Worm (Caenorhabditis elegans) whole organism, L2 larva: ENCODE results near the gene F34D10.9.

Source experiments
- C34F6.9 ChIP-seq: fragments of 150-350 bp; optimal IDR thresholded peaks from 2 replicates; lab custom pipeline; 2014; ENCODE audit warnings: missing biosample characterization, missing genetic modification characterization
- F13H6.1 ChIP-seq: sonication (generic microtip); optimal IDR thresholded peaks from 2 replicates; lab custom pipeline; 2016; ENCODE audit warnings: missing genetic modification characterization, missing compliant biosample characterization
- R02D3.7 ChIP-seq: fragments of 150-350 bp; optimal IDR thresholded peaks from 2 replicates; lab custom pipeline; 2014; ENCODE audit warnings: missing biosample characterization, missing genetic modification characterization
- Y55F3AM.14 ChIP-seq: fragments of 200-800 bp; sonication (Bioruptor generic); optimal IDR thresholded peaks from 2 replicates; lab custom pipeline; 2018; ENCODE audit warnings: mild to moderate bottlenecking, missing genetic modification characterization, missing compliant biosample characterization
- ZK546.5 ChIP-seq: sonication (generic microtip); optimal IDR thresholded peaks from 2 replicates; lab custom pipeline; 2017; ENCODE audit warnings: missing biosample characterization, missing genetic modification characterization
- alr-1 ChIP-seq: fragments of 150-350 bp; optimal IDR thresholded peaks from 2 replicates; lab custom pipeline; 2014; ENCODE audit warnings: missing biosample characterization, missing genetic modification characterization
- aly-2 ChIP-seq: fragments of 150-350 bp; optimal IDR thresholded peaks from 2 replicates; lab custom pipeline; 2014; ENCODE audit warnings: missing biosample characterization, missing genetic modification characterization
- blmp-1 ChIP-seq: sonication (generic microtip); optimal IDR thresholded peaks from 2 replicates; lab custom pipeline; 2017; ENCODE audit warnings: missing genetic modification characterization, mild to moderate bottlenecking, missing compliant biosample characterization, antibody characterized with exemption, moderate library complexity; ENCODE audit not compliant: insufficient read depth
- ceh-16 ChIP-seq: fragments of 150-350 bp; optimal IDR thresholded peaks from 2 replicates; lab custom pipeline; 2014; ENCODE audit warnings: missing biosample characterization, missing genetic modification characterization
- ceh-82 ChIP-seq: fragments of 150-350 bp; optimal IDR thresholded peaks from 2 replicates; lab custom pipeline; 2014; ENCODE audit warnings: missing biosample characterization, missing genetic modification characterization
- crh-2 ChIP-seq: sonication (generic microtip); optimal IDR thresholded peaks from 2 replicates; lab custom pipeline; 2017; ENCODE audit warnings: missing biosample characterization, missing genetic modification characterization
- dmd-4 ChIP-seq: sonication (generic microtip); optimal IDR thresholded peaks from 2 replicates; lab custom pipeline; 2017; ENCODE audit warnings: missing biosample characterization, missing genetic modification characterization
- egl-27 ChIP-seq: sonication (generic microtip); optimal IDR thresholded peaks from 3 replicates; lab custom pipeline; 2017; ENCODE audit warnings: missing biosample characterization, missing genetic modification reagents, missing genetic modification characterization
- fos-1 ChIP-seq: fragments of 150-350 bp; optimal IDR thresholded peaks from 2 replicates; lab custom pipeline; 2014; ENCODE audit warnings: missing biosample characterization, missing genetic modification characterization
- gmeb-1 ChIP-seq: fragments of 150-350 bp; optimal IDR thresholded peaks from 2 replicates; lab custom pipeline; 2014; ENCODE audit warnings: missing biosample characterization, missing genetic modification characterization
- lin-11 ChIP-seq: fragments of 150-350 bp; sonication (generic microtip); optimal IDR thresholded peaks from 2 replicates; lab custom pipeline; 2014; ENCODE audit warnings: missing biosample characterization, missing genetic modification characterization, inconsistent platforms, mixed read lengths
- lin-13 ChIP-seq: fragments of 150-350 bp; optimal IDR thresholded peaks from 2 replicates; lab custom pipeline; 2014; ENCODE audit warnings: missing biosample characterization, missing genetic modification reagents, missing genetic modification characterization
- lin-39 ChIP-seq: fragments of 150-350 bp; optimal IDR thresholded peaks from 2 replicates; lab custom pipeline; 2014; ENCODE audit warnings: missing biosample characterization, missing genetic modification reagents, missing genetic modification characterization
- lsy-2 ChIP-seq, 2 experiments: fragments of 150-350 bp in 1 of 2; sonication (generic microtip) in 1 of 2; optimal IDR thresholded peaks; 2 replicates each; lab custom pipeline; 2014 to 2017; ENCODE audit warnings: missing biosample characterization in 2 of 2, missing genetic modification characterization in 2 of 2
- mab-5 ChIP-seq: fragments of 150-350 bp; optimal IDR thresholded peaks from 2 replicates; lab custom pipeline; 2014; ENCODE audit warnings: missing biosample characterization, missing genetic modification characterization
- mbf-1 ChIP-seq: sonication (generic microtip); optimal IDR thresholded peaks from 2 replicates; lab custom pipeline; 2017; ENCODE audit warnings: missing biosample characterization, missing genetic modification characterization
- mdl-1 ChIP-seq, 2 experiments: fragments of 150-350 bp in 1 of 2; sonication (generic microtip) in 1 of 2; optimal IDR thresholded peaks; 2 replicates each; lab custom pipeline; 2017; ENCODE audit warnings: missing biosample characterization in 2 of 2, missing genetic modification characterization in 2 of 2
- nhr-11 ChIP-seq: fragments of 150-350 bp; optimal IDR thresholded peaks from 2 replicates; lab custom pipeline; 2014; ENCODE audit warnings: missing biosample characterization, missing genetic modification characterization
- nhr-12 ChIP-seq: fragments of 150-350 bp; optimal IDR thresholded peaks from 2 replicates; lab custom pipeline; 2014; ENCODE audit warnings: missing biosample characterization, missing genetic modification characterization
- nhr-129 ChIP-seq: fragments of 150-350 bp; optimal IDR thresholded peaks from 2 replicates; lab custom pipeline; 2014; ENCODE audit warnings: missing biosample characterization, missing genetic modification characterization
- nhr-21 ChIP-seq: fragments of 150-350 bp; optimal IDR thresholded peaks from 2 replicates; lab custom pipeline; 2014; ENCODE audit warnings: missing biosample characterization, missing genetic modification characterization
- nhr-23 ChIP-seq: fragments of 150-350 bp; optimal IDR thresholded peaks from 2 replicates; lab custom pipeline; 2014; ENCODE audit warnings: missing biosample characterization, missing genetic modification reagents, missing genetic modification characterization
- nhr-237 ChIP-seq: fragments of 150-350 bp; optimal IDR thresholded peaks from 2 replicates; lab custom pipeline; 2014; ENCODE audit warnings: missing biosample characterization, missing genetic modification characterization
- nhr-25 ChIP-seq: fragments of 150-350 bp; sonication (generic microtip); optimal IDR thresholded peaks from 3 replicates; lab custom pipeline; 2014; ENCODE audit warnings: missing biosample characterization, missing genetic modification characterization
- nhr-6 ChIP-seq: fragments of 150-350 bp; optimal IDR thresholded peaks from 2 replicates; lab custom pipeline; 2014; ENCODE audit warnings: missing biosample characterization, missing genetic modification characterization
- nhr-77 ChIP-seq: fragments of 150-350 bp; optimal IDR thresholded peaks from 2 replicates; lab custom pipeline; 2014; ENCODE audit warnings: missing biosample characterization, missing genetic modification characterization
- sem-4 ChIP-seq: fragments of 150-350 bp; optimal IDR thresholded peaks from 2 replicates; lab custom pipeline; 2014; ENCODE audit warnings: missing biosample characterization, missing genetic modification reagents, missing genetic modification characterization
- skn-1 ChIP-seq: sonication (generic microtip); optimal IDR thresholded peaks from 2 replicates; lab custom pipeline; 2017; ENCODE audit warnings: missing biosample characterization, missing genetic modification characterization
- sma-9 ChIP-seq, 2 experiments: fragments of 150-350 bp in 1 of 2; sonication (generic microtip) in 1 of 2; optimal IDR thresholded peaks; 2 replicates each; lab custom pipeline; 2014 to 2016; ENCODE audit warnings: missing genetic modification characterization in 2 of 2, mild to moderate bottlenecking in 1 of 2, missing biosample characterization in 1 of 2, missing compliant biosample characterization in 1 of 2, missing genetic modification reagents in 1 of 2, moderate library complexity in 1 of 2
- snpc-4 ChIP-seq: fragments of 150-350 bp; optimal IDR thresholded peaks from 2 replicates; lab custom pipeline; 2014; ENCODE audit warnings: missing biosample characterization, missing genetic modification characterization
- unc-39 ChIP-seq: fragments of 150-350 bp; optimal IDR thresholded peaks from 2 replicates; lab custom pipeline; 2014; ENCODE audit warnings: missing biosample characterization, missing genetic modification characterization
- unc-55 ChIP-seq: fragments of 150-350 bp; sonication (generic microtip); optimal IDR thresholded peaks from 3 replicates; lab custom pipeline; 2014; ENCODE audit warnings: missing biosample characterization, missing genetic modification reagents, missing genetic modification characterization
- unc-62 ChIP-seq: fragments of 150-350 bp; optimal IDR thresholded peaks from 2 replicates; lab custom pipeline; 2014; ENCODE audit warnings: missing biosample characterization, missing genetic modification reagents, missing genetic modification characterization
- zag-1 ChIP-seq: fragments of 150-350 bp; optimal IDR thresholded peaks from 2 replicates; lab custom pipeline; 2014; ENCODE audit warnings: missing biosample characterization, missing genetic modification characterization
- ztf-11 ChIP-seq: sonication (generic microtip); optimal IDR thresholded peaks from 2 replicates; lab custom pipeline; 2017; ENCODE audit warnings: missing biosample characterization, missing genetic modification characterization
- ztf-4 ChIP-seq: fragments of 150-350 bp; optimal IDR thresholded peaks from 2 replicates; lab custom pipeline; 2014; ENCODE audit warnings: missing biosample characterization, missing genetic modification characterization

F34D10.9 gene

ce11 chrIII:3692516-3692915 lies 36.9 kb downstream of the F34D10.9 start:
- TF ChIP-seq C34F6.9 (tag; lab: Kevin White, UChicago), result peak; percentile 24
- no peak for TF ChIP-seq F13H6.1 (tag; lab: Kevin White, UChicago)
- no peak for TF ChIP-seq nhr-237 (tag; lab: Kevin White, UChicago)
- TF ChIP-seq aly-2 (tag; lab: Kevin White, UChicago), result no peak
- TF ChIP-seq nhr-12 (tag; lab: Kevin White, UChicago), result no peak
- TF ChIP-seq ztf-11 (tag; lab: Kevin White, UChicago), result no peak

ce11 chrIII:3682869-3683403 lies 46.5 kb downstream of the F34D10.9 start:
- TF ChIP-seq unc-55 (no peak), unc-62 (GFP tag; lab: Kevin White, UChicago) (no peak), nhr-12 (tag; lab: Kevin White, UChicago) (no peak), egl-27 (tag; lab: Kevin White, UChicago) (no peak), fos-1 (no peak), nhr-11 (no peak), lin-13 (GFP tag; lab: Kevin White, UChicago) (no peak), nhr-21 (tag; lab: Kevin White, UChicago) (no peak), mbf-1 (no peak), alr-1 (tag; lab: Kevin White, UChicago) (no peak), snpc-4 (tag; lab: Kevin White, UChicago) (no peak)

ce11 chrIII:3681351-3681938 lies 48.0 kb downstream of the F34D10.9 start:
- TF ChIP-seq snpc-4 (tag; lab: Kevin White, UChicago), result no peak
- peak; percentile 6 for TF ChIP-seq nhr-25
- peak; percentile 20 for TF ChIP-seq blmp-1
- no peak for TF ChIP-seq nhr-21 (tag; lab: Kevin White, UChicago)
- TF ChIP-seq sma-9 (GFP tag; optimal IDR thresholded peaks at IDR 0.05; lab: Kevin White, UChicago), result peak; percentile 21
- TF ChIP-seq sma-9 (tag; optimal IDR thresholded peaks at IDR 0.05; lab: Kevin White, UChicago), result no peak
- TF ChIP-seq skn-1, result no peak
- TF ChIP-seq, all 48 proteins: peak for 3

- TF ChIP-seq sem-4 (peak; percentile 9), unc-39 (no peak), lsy-2 (tag; optimal IDR thresholded peaks at IDR 0.05; lab: Kevin White, UChicago) (peak in 1 of 2 experiments; percentile 34), nhr-77 (tag; lab: Kevin White, UChicago) (no peak)
- TF ChIP-seq, all 48 proteins: peak for 2
Observed at ce11 chrIII:3679083-3679482, 50.3 kb downstream of the F34D10.9 start.

ce11 chrIII:3677378-3677777 lies 52.0 kb downstream of the F34D10.9 start:
- TF ChIP-seq nhr-12 (tag; lab: Kevin White, UChicago) (no peak), nhr-23 (tag; lab: Kevin White, UChicago) (no peak), crh-2 (tag; lab: Kevin White, UChicago) (peak; percentile 75), unc-62 (GFP tag; lab: Kevin White, UChicago) (no peak), nhr-25 (no peak), egl-27 (tag; lab: Kevin White, UChicago) (peak; percentile 23), R02D3.7 (tag; lab: Kevin White, UChicago) (no peak), Y55F3AM.14 (GFP tag; lab: Kevin White, UChicago) (peak; percentile 58), lin-11 (tag; lab: Kevin White, UChicago) (no peak), C34F6.9 (tag; lab: Kevin White, UChicago) (peak; percentile 93), unc-39 (no peak), zag-1 (tag; lab: Kevin White, UChicago) (peak; percentile 67), ztf-11 (tag; lab: Kevin White, UChicago) (no peak), ceh-16 (tag; lab: Kevin White, UChicago) (no peak), aly-2 (tag; lab: Kevin White, UChicago) (no peak), gmeb-1 (tag; lab: Kevin White, UChicago) (no peak), nhr-129 (tag; lab: Kevin White, UChicago) (peak; percentile 75), dmd-4 (no peak), mdl-1 (tag; optimal IDR thresholded peaks at IDR 0.05; lab: Kevin White, UChicago) (peak in 1 of 2 experiments; percentile 72), lin-39 (tag; lab: Kevin White, UChicago) (no peak), sem-4 (peak; percentile 50), lin-13 (GFP tag; lab: Kevin White, UChicago) (peak; percentile 59), nhr-6 (tag; lab: Kevin White, UChicago) (no peak), ceh-82 (no peak), blmp-1 (no peak), lsy-2 (tag; optimal IDR thresholded peaks at IDR 0.05; lab: Kevin White, UChicago) (peak; percentile 47 to 84), ZK546.5 (tag; lab: Kevin White, UChicago) (no peak), unc-55 (peak; percentile 90), sma-9 (GFP tag; optimal IDR thresholded peaks at IDR 0.05; lab: Kevin White, UChicago) (peak; percentile 81), sma-9 (tag; optimal IDR thresholded peaks at IDR 0.05; lab: Kevin White, UChicago) (no peak), nhr-21 (tag; lab: Kevin White, UChicago) (peak; percentile 36), ztf-4 (tag; lab: Kevin White, UChicago) (peak; percentile 71), mab-5 (peak; percentile 90), F13H6.1 (tag; lab: Kevin White, UChicago) (peak; percentile 83)
